Worm (Caenorhabditis elegans) whole organism, midembryonic: ENCODE measurements around the gene zim-3.

ENCODE experiments used
- T22C8.4 ChIP-seq: fragments of 200-800 bp; sonication (Bioruptor generic); IDR thresholded peaks from 2 replicates; pipeline ENCODE4 v1.3.6; 2022; ENCODE audit warnings: missing genetic modification characterization, missing compliant biosample characterization
- cog-1 ChIP-seq: sonication (generic microtip); optimal IDR thresholded peaks from 2 replicates; lab custom pipeline; 2016; ENCODE audit warnings: missing genetic modification characterization, missing compliant biosample characterization
- flt-1 ChIP-seq: fragments of 200-800 bp; sonication (Bioruptor generic); IDR thresholded peaks from 2 replicates; pipeline ENCODE4 v1.3.6; 2022; ENCODE audit warnings: missing genetic modification characterization, missing compliant biosample characterization
- klf-2 ChIP-seq: fragments of 200-800 bp; sonication (Bioruptor generic); conservative IDR thresholded peaks from 2 replicates; pipeline ENCODE4 v1.3.6; 2022; ENCODE audit warnings: missing genetic modification reagents, missing genetic modification characterization, missing compliant biosample characterization
- ref-1 ChIP-seq: fragments of 200-800 bp; sonication (Bioruptor generic); conservative IDR thresholded peaks from 2 replicates; pipeline ENCODE4 v1.3.6; 2022; ENCODE audit warnings: missing genetic modification reagents, missing genetic modification characterization, missing compliant biosample characterization
- tab-1 ChIP-seq: fragments of 200-800 bp; sonication (Bioruptor generic); IDR thresholded peaks from 2 replicates; pipeline ENCODE4 v1.3.6; 2022; ENCODE audit warnings: missing genetic modification characterization, missing compliant biosample characterization
- ztf-23 ChIP-seq: fragments of 200-800 bp; sonication (Bioruptor generic); IDR thresholded peaks from 2 replicates; pipeline ENCODE4 v1.3.6; 2022; ENCODE audit warnings: missing genetic modification reagents, missing genetic modification characterization, missing compliant biosample characterization

ce11 chrIV:10554947-10555346 lies 3.6 kb upstream of the zim-3 start, which contains the start of gene zim-2:
- TF ChIP-seq cog-1 (tag; lab: Kevin White, UChicago) (no peak), ztf-23 (GFP tag; lab: Robert Waterston, UW) (no peak), flt-1 (GFP tag; lab: Robert Waterston, UW) (no peak), T22C8.4 (GFP tag; lab: Robert Waterston, UW) (no peak), tab-1 (GFP tag; lab: Robert Waterston, UW) (no peak), ref-1 (GFP tag; lab: Robert Waterston, UW) (no peak), klf-2 (GFP tag; lab: Robert Waterston, UW) (no peak)
